Fruit fly (Drosophila melanogaster) whole organism, embryonic: ENCODE measurements around the gene CG4133.

Experiments used
- Aef1 ChIP-seq: fragments of 200-800 bp; sonication (Bioruptor generic); IDR thresholded peaks from 3 replicates; pipeline ENCODE4 v1.3.6; 2022; ENCODE audit warnings: missing biosample characterization, missing genetic modification characterization
- Bgb ChIP-seq: fragments of 200-800 bp; sonication (Bioruptor generic); IDR thresholded peaks from 2 replicates; pipeline ENCODE4 v1.3.6; 2022; ENCODE audit warnings: missing biosample characterization, missing genetic modification characterization; ENCODE audit not compliant: partially characterized antibody
- CG11398 ChIP-seq: fragments of 200-800 bp; sonication (Bioruptor generic); optimal IDR thresholded peaks from 2 replicates; lab custom pipeline; 2016; ENCODE audit warnings: missing biosample characterization, missing genetic modification characterization
- CG12104 ChIP-seq: fragments of 200-800 bp; sonication (Bioruptor generic); optimal IDR thresholded peaks from 3 replicates; lab custom pipeline; 2016; ENCODE audit warnings: missing biosample characterization, missing genetic modification characterization
- CG12659 ChIP-seq: fragments of 200-800 bp; sonication (Bioruptor generic); optimal IDR thresholded peaks from 3 replicates; lab custom pipeline; 2017; ENCODE audit warnings: mild to moderate bottlenecking, missing biosample characterization, missing genetic modification reagents, missing genetic modification characterization
- CG13894 ChIP-seq: fragments of 200-800 bp; sonication (Bioruptor generic); optimal IDR thresholded peaks from 3 replicates; lab custom pipeline; 2018; ENCODE audit warnings: missing biosample characterization, mild to moderate bottlenecking, missing genetic modification characterization, moderate library complexity
- CG17912 ChIP-seq: fragments of 200-800 bp; sonication (Bioruptor generic); optimal IDR thresholded peaks from 2 replicates; lab custom pipeline; 2018; ENCODE audit warnings: missing biosample characterization, mild to moderate bottlenecking, missing genetic modification characterization
- CG1792 ChIP-seq: fragments of 200-800 bp; sonication (Bioruptor generic); optimal IDR thresholded peaks from 2 replicates; lab custom pipeline; 2016; ENCODE audit warnings: missing biosample characterization, missing genetic modification characterization
- CG18599 ChIP-seq: fragments of 200-800 bp; sonication (Bioruptor generic); optimal IDR thresholded peaks from 3 replicates; lab custom pipeline; 2017; ENCODE audit warnings: missing biosample characterization, missing genetic modification characterization, mild to moderate bottlenecking, moderate library complexity, missing genetic modification reagents
- CG3407 ChIP-seq: fragments of 200-800 bp; sonication (Bioruptor generic); optimal IDR thresholded peaks from 2 replicates; lab custom pipeline; 2018; ENCODE audit warnings: missing biosample characterization, mild to moderate bottlenecking, missing genetic modification characterization
- CG3995 ChIP-seq: fragments of 200-800 bp; sonication (Bioruptor generic); optimal IDR thresholded peaks from 3 replicates; lab custom pipeline; 2016; ENCODE audit warnings: missing biosample characterization, missing genetic modification characterization
- CG42726 ChIP-seq: fragments of 200-800 bp; sonication (Bioruptor generic); IDR thresholded peaks from 2 replicates; pipeline ENCODE4 v1.3.6; 2022; ENCODE audit warnings: missing biosample characterization, missing genetic modification characterization; ENCODE audit not compliant: partially characterized antibody
- CG4617 ChIP-seq: fragments of 200-800 bp; sonication (Bioruptor generic); optimal IDR thresholded peaks from 3 replicates; lab custom pipeline; 2016; ENCODE audit warnings: missing biosample characterization, missing genetic modification characterization, borderline replicate concordance
- CG4707 ChIP-seq: fragments of 200-800 bp; sonication (Bioruptor generic); optimal IDR thresholded peaks from 2 replicates; lab custom pipeline; 2018; ENCODE audit warnings: missing biosample characterization, mild to moderate bottlenecking, missing genetic modification characterization, moderate library complexity
- CG4820 ChIP-seq: fragments of 200-800 bp; sonication (Bioruptor generic); optimal IDR thresholded peaks from 3 replicates; lab custom pipeline; 2016; ENCODE audit warnings: missing biosample characterization, missing genetic modification characterization
- CG5953 ChIP-seq: fragments of 200-800 bp; sonication (Bioruptor generic); IDR thresholded peaks from 2 replicates; pipeline ENCODE4 v1.3.6; 2022; ENCODE audit warnings: missing biosample characterization, missing genetic modification characterization
- CG6683 ChIP-seq: fragments of 200-800 bp; sonication (Bioruptor generic); optimal IDR thresholded peaks from 2 replicates; lab custom pipeline; 2017; ENCODE audit warnings: missing biosample characterization, mild to moderate bottlenecking, missing genetic modification characterization, missing genetic modification reagents
- CG8281 ChIP-seq: fragments of 200-800 bp; sonication (Bioruptor generic); optimal IDR thresholded peaks from 2 replicates; lab custom pipeline; 2018; ENCODE audit warnings: missing biosample characterization, mild to moderate bottlenecking, missing genetic modification characterization, moderate library complexity
- CG8478 ChIP-seq: fragments of >200 bp; optimal IDR thresholded peaks from 2 replicates; lab custom pipeline; 2018
- CG8765 ChIP-seq: fragments of 200-800 bp; sonication (Bioruptor generic); IDR thresholded peaks from 2 replicates; pipeline ENCODE4 v1.3.6; 2022; ENCODE audit warnings: missing biosample characterization, missing genetic modification characterization
- CG8944 ChIP-seq: fragments of 200-800 bp; sonication (Bioruptor generic); optimal IDR thresholded peaks from 3 replicates; lab custom pipeline; 2016; ENCODE audit warnings: missing biosample characterization, missing genetic modification characterization
- CG9437 ChIP-seq: fragments of 200-800 bp; sonication (Bioruptor generic); optimal IDR thresholded peaks from 2 replicates; lab custom pipeline; 2018; ENCODE audit warnings: missing biosample characterization, mild to moderate bottlenecking, missing genetic modification characterization
- CG9797 ChIP-seq: fragments of 200-800 bp; sonication (Bioruptor generic); optimal IDR thresholded peaks from 3 replicates; lab custom pipeline; 2018; ENCODE audit warnings: missing biosample characterization, mild to moderate bottlenecking, missing genetic modification characterization
- CG9876 ChIP-seq: fragments of 200-800 bp; sonication (Bioruptor generic); optimal IDR thresholded peaks from 2 replicates; lab custom pipeline; 2016; ENCODE audit warnings: missing biosample characterization, missing genetic modification characterization
- CG9932 ChIP-seq: fragments of 200-800 bp; sonication (Bioruptor generic); IDR thresholded peaks from 2 replicates; pipeline ENCODE4 v1.3.6; 2022; ENCODE audit warnings: missing biosample characterization, missing genetic modification characterization
- CkIIα-i1 ChIP-seq: fragments of 200-800 bp; sonication (Bioruptor generic); IDR thresholded peaks from 2 replicates; pipeline ENCODE4 v1.3.6; 2022; ENCODE audit warnings: missing biosample characterization, missing genetic modification characterization
- E2f1 ChIP-seq: fragments of 200-800 bp; sonication (Bioruptor generic); IDR thresholded peaks from 2 replicates; pipeline ENCODE4 v1.3.6; 2022; ENCODE audit warnings: missing biosample characterization, missing genetic modification characterization
- HLH4C ChIP-seq: fragments of 200-800 bp; sonication (Bioruptor generic); IDR thresholded peaks from 3 replicates; pipeline ENCODE4 v1.3.6; 2022; ENCODE audit warnings: missing biosample characterization, missing genetic modification characterization; ENCODE audit not compliant: partially characterized antibody
- Kr ChIP-seq: fragments of 200-800 bp; sonication (Bioruptor generic); optimal IDR thresholded peaks from 2 replicates; lab custom pipeline; 2017; ENCODE audit warnings: missing biosample characterization, mild to moderate bottlenecking, missing genetic modification characterization
- Myb ChIP-seq: fragments of 200-800 bp; sonication (Bioruptor generic); optimal IDR thresholded peaks from 2 replicates; lab custom pipeline; 2016; ENCODE audit warnings: missing biosample characterization, missing genetic modification characterization
- Oli ChIP-seq: fragments of 200-800 bp; sonication (Bioruptor generic); optimal IDR thresholded peaks from 2 replicates; lab custom pipeline; 2018; ENCODE audit warnings: missing biosample characterization, mild to moderate bottlenecking, missing genetic modification characterization, moderate library complexity
- PHDP ChIP-seq: fragments of 200-800 bp; sonication (Bioruptor generic); optimal IDR thresholded peaks from 3 replicates; lab custom pipeline; 2018; ENCODE audit warnings: missing biosample characterization, mild to moderate bottlenecking, missing genetic modification characterization, moderate library complexity
- bigmax ChIP-seq: fragments of 200-800 bp; sonication (Bioruptor generic); optimal IDR thresholded peaks from 2 replicates; lab custom pipeline; 2018; ENCODE audit warnings: missing biosample characterization, mild to moderate bottlenecking, missing genetic modification characterization
- cg ChIP-seq: fragments of 200-800 bp; sonication (Bioruptor generic); optimal IDR thresholded peaks from 3 replicates; lab custom pipeline; 2019; ENCODE audit warnings: missing biosample characterization, mild to moderate bottlenecking, missing genetic modification characterization, moderate library complexity
- chif ChIP-seq, 2 experiments: fragments of 200-800 bp; sonication (Bioruptor generic); optimal IDR thresholded peaks; 3 replicates each; lab custom pipeline; 2016; ENCODE audit warnings: missing biosample characterization in 2 of 2, missing genetic modification characterization in 2 of 2
- chm ChIP-seq: fragments of 200-800 bp; sonication (Bioruptor generic); IDR thresholded peaks from 2 replicates; pipeline ENCODE4 v1.3.6; 2022; ENCODE audit warnings: missing biosample characterization, missing genetic modification characterization
- dan ChIP-seq: fragments of 200-800 bp; sonication (Bioruptor generic); IDR thresholded peaks from 2 replicates; pipeline ENCODE4 v1.3.6; 2022; ENCODE audit warnings: missing biosample characterization, missing genetic modification characterization
- ems ChIP-seq: fragments of 200-800 bp; sonication (Bioruptor generic); optimal IDR thresholded peaks from 3 replicates; lab custom pipeline; 2016; ENCODE audit warnings: missing biosample characterization, missing genetic modification characterization
- gsb-n ChIP-seq: fragments of 200-800 bp; sonication (Bioruptor generic); optimal IDR thresholded peaks from 3 replicates; lab custom pipeline; 2018; ENCODE audit warnings: missing biosample characterization, mild to moderate bottlenecking, missing genetic modification characterization
- hth ChIP-seq: fragments of >200 bp; optimal IDR thresholded peaks from 2 replicates; lab custom pipeline; 2017; ENCODE audit warnings: inconsistent platforms
- lab ChIP-seq: fragments of 200-800 bp; sonication (Bioruptor generic); optimal IDR thresholded peaks from 3 replicates; lab custom pipeline; 2017; ENCODE audit warnings: missing biosample characterization, missing genetic modification characterization, mild to moderate bottlenecking, moderate library complexity, missing genetic modification reagents
- mld ChIP-seq: fragments of 200-800 bp; sonication (Bioruptor generic); IDR thresholded peaks from 3 replicates; pipeline ENCODE4 v1.3.6; 2022; ENCODE audit warnings: missing biosample characterization, missing genetic modification characterization; ENCODE audit not compliant: partially characterized antibody
- nmo ChIP-seq: fragments of 200-800 bp; sonication (Bioruptor generic); optimal IDR thresholded peaks from 2 replicates; lab custom pipeline; 2018; ENCODE audit warnings: missing biosample characterization, mild to moderate bottlenecking, missing genetic modification characterization, moderate library complexity
- repo ChIP-seq: fragments of 200-800 bp; sonication (Bioruptor generic); optimal IDR thresholded peaks from 2 replicates; lab custom pipeline; 2016; ENCODE audit warnings: missing biosample characterization, missing genetic modification characterization
- sc ChIP-seq, 3 experiments: fragments of >200 bp in 2 of 3; fragments of 200-800 bp in 1 of 3; sonication (Bioruptor generic) in 1 of 3; optimal IDR thresholded peaks; 2 replicates in 2 of 3; 3 replicates in 1 of 3; lab custom pipeline; 2017; ENCODE audit warnings: mild to moderate bottlenecking in 1 of 3, missing biosample characterization in 1 of 3, missing genetic modification characterization in 1 of 3, missing genetic modification reagents in 1 of 3
- sim ChIP-seq: fragments of 200-800 bp; sonication (Bioruptor generic); IDR thresholded peaks from 2 replicates; pipeline ENCODE4 v1.3.6; 2022; ENCODE audit warnings: missing biosample characterization, missing genetic modification characterization
- stwl ChIP-seq: fragments of 200-800 bp; sonication (Bioruptor generic); optimal IDR thresholded peaks from 3 replicates; lab custom pipeline; 2018; ENCODE audit warnings: missing biosample characterization, mild to moderate bottlenecking, missing genetic modification characterization, moderate library complexity
- tap ChIP-seq: fragments of 200-800 bp; optimal IDR thresholded peaks from 3 replicates; lab custom pipeline; 2019; ENCODE audit warnings: missing biosample characterization, mild to moderate bottlenecking, missing genetic modification characterization, moderate library complexity
- yki ChIP-seq: fragments of >200 bp; optimal IDR thresholded peaks from 3 replicates; lab custom pipeline; 2018

Gene CG4133

DNA sequence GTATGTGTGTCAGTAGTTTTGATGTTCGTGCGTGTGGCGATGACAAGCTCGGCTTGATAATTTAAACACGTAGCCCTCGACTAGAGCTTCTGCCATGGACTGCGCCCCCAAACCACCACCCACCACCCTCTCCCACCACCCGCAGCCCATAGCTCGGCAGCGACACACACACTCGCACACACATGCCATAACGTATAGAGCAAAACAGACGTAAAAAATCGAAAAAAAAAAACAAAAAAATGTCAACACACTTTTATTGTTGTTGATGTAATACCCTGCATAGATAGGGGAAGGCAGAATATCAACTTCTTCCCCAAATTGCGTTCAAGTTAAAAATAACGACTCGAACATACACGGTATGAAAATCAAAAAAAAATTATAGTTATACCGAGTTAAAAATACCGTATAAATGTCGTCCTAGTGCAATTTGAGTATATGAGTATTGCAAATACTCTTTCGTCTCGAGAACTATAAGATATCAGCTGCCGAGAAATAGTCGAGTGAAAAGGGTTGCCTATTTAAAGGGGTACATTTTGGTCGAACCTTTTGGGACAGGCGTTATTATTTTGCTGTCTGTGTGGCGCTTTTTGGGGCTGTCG lies 15.1 kb downstream of the CG4133 start (continued):
- TF ChIP-seq CG4617 (GFP tag; lab: Kevin White, UChicago) (peak; percentile 17), sc (optimal IDR thresholded peaks at IDR 0.05; lab: Kevin White, UChicago) (no peak), sc (GFP tag; optimal IDR thresholded peaks at IDR 0.05; lab: Kevin White, UChicago) (peak; percentile 24), HLH4C (GFP tag; lab: Robert Waterston, UW) (no peak), nmo (GFP tag; lab: Kevin White, UChicago) (peak; percentile 71), CG13894 (tag; lab: Kevin White, UChicago) (peak; percentile 52), PHDP (tag; lab: Kevin White, UChicago) (peak; percentile 83), ems (GFP tag; lab: Kevin White, UChicago) (peak; percentile 82), CG8944 (GFP tag; lab: Kevin White, UChicago) (peak; percentile 79), Oli (peak; percentile 87), E2f1 (GFP tag; lab: Robert Waterston, UW) (peak; percentile 86), gsb-n (peak; percentile 37), bigmax (GFP tag; lab: Kevin White, UChicago) (no peak), chif (GFP tag; optimal IDR thresholded peaks at IDR 0.05; lab: Kevin White, UChicago) (peak; percentile 70 to 83), CG8281 (tag; lab: Kevin White, UChicago) (peak; percentile 46), CG9437 (GFP tag; lab: Kevin White, UChicago) (peak; percentile 49), dan (no peak), CG12659 (GFP tag; lab: Kevin White, UChicago) (peak; percentile 60), CG4707 (GFP tag; lab: Kevin White, UChicago) (peak; percentile 22), Myb (GFP tag; lab: Kevin White, UChicago) (peak; percentile 71), yki (lab: Kevin White, UChicago) (no peak), cg (GFP tag; lab: Kevin White, UChicago) (peak; percentile 58), Aef1 (GFP tag; lab: Robert Waterston, UW) (peak; percentile 74; the same call in 2 of the 3 replicates), CG11398 (peak; percentile 74), Bgb (GFP tag; lab: Robert Waterston, UW) (no peak), CG17912 (GFP tag; lab: Kevin White, UChicago) (no peak), chm (0 out of 2 replicates have a peak, but pooled peaks have one; percentile 12), sim (GFP tag; lab: Robert Waterston, UW) (no peak; the same call in 1 of the 2 replicates), mld (GFP tag; lab: Robert Waterston, UW) (no peak), CG9932 (GFP tag; lab: Robert Waterston, UW) (peak; percentile 54), CG8478 (no peak), CG8765 (GFP tag; lab: Robert Waterston, UW) (peak; percentile 19; the same call in 1 of the 2 replicates), CG4820 (peak; percentile 28), CG9876 (GFP tag; lab: Kevin White, UChicago) (peak; percentile 68), CG9797 (no peak), CkIIα-i1 (GFP tag; lab: Robert Waterston, UW) (no peak), CG18599 (GFP tag; lab: Kevin White, UChicago) (peak; percentile 82), CG3995 (GFP tag; lab: Kevin White, UChicago) (peak; percentile 41), stwl (tag; lab: Kevin White, UChicago) (no peak), tap (tag; lab: Kevin White, UChicago) (peak; percentile 59), CG12104 (GFP tag; lab: Kevin White, UChicago) (peak; percentile 58), CG6683 (GFP tag; lab: Kevin White, UChicago) (peak; percentile 10), CG42726 (no peak), lab (peak; percentile 87), CG3407 (GFP tag; lab: Kevin White, UChicago) (peak; percentile 35), Kr (GFP tag; lab: Kevin White, UChicago) (no peak), CG1792 (GFP tag; lab: Kevin White, UChicago) (peak; percentile 67), CG5953 (GFP tag; lab: Robert Waterston, UW) (peak; percentile 52; the same call in 1 of the 2 replicates), hth (lab: Kevin White, UChicago) (no peak), repo (GFP tag; lab: Kevin White, UChicago) (peak; percentile 50)
